Worm (Caenorhabditis elegans) whole organism, mixed stage, embryonic: ENCODE results near the gene pal-1.

Experiments
- bed-3 ChIP-seq: fragments of 200-800 bp; sonication (Bioruptor generic); optimal IDR thresholded peaks from 3 replicates; lab custom pipeline; 2018; ENCODE audit warnings: mild to moderate bottlenecking, missing genetic modification characterization, moderate library complexity, missing compliant biosample characterization
- blmp-1 ChIP-seq: fragments of 150-350 bp; optimal IDR thresholded peaks from 2 replicates; lab custom pipeline; 2014; ENCODE audit warnings: missing biosample characterization, missing genetic modification characterization
- ces-1 ChIP-seq: fragments of 150-350 bp; optimal IDR thresholded peaks from 2 replicates; lab custom pipeline; 2014; ENCODE audit warnings: missing biosample characterization, missing genetic modification reagents, missing genetic modification characterization
- lin-13 ChIP-seq: fragments of 150-350 bp; optimal IDR thresholded peaks from 2 replicates; lab custom pipeline; 2014; ENCODE audit warnings: missing biosample characterization, missing genetic modification characterization
- lsy-2 ChIP-seq: fragments of 150-350 bp; optimal IDR thresholded peaks from 2 replicates; lab custom pipeline; 2014; ENCODE audit warnings: missing biosample characterization, missing genetic modification characterization
- nhr-12 ChIP-seq: fragments of 150-350 bp; optimal IDR thresholded peaks from 2 replicates; lab custom pipeline; 2014; ENCODE audit warnings: missing biosample characterization, missing genetic modification characterization
- nhr-237 ChIP-seq: fragments of 150-350 bp; optimal IDR thresholded peaks from 2 replicates; lab custom pipeline; 2014; ENCODE audit warnings: missing biosample characterization, missing genetic modification characterization
- nhr-76 ChIP-seq: sonication (generic microtip); optimal IDR thresholded peaks from 2 replicates; lab custom pipeline; 2017; ENCODE audit warnings: missing biosample characterization, missing genetic modification characterization
- snpc-4 ChIP-seq: fragments of 150-350 bp; optimal IDR thresholded peaks from 2 replicates; lab custom pipeline; 2014; ENCODE audit warnings: missing biosample characterization, missing genetic modification characterization
- unc-39 ChIP-seq: fragments of 150-350 bp; optimal IDR thresholded peaks from 2 replicates; lab custom pipeline; 2014; ENCODE audit warnings: missing biosample characterization, missing genetic modification characterization

DNA sequence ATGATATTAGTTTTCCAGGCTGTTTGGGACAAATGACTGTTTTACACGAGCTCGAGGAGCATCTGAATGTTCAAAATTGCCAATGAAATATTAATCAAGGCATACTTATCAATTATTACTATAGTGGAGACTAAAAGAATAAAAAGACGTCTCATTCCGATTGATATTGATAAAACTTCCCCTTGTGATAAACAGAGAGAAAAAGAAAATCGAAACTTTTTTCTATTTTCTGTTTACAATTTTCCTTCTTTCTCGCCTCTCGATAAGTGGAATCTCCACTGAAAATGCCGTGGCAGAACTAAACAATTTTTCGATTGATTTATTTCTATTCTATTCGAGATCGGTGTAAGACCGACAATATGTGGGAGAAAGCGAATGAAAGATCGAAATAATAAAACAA, 29.5 kb downstream of the pal-1 start, which contains the start of gene B0393.9:
- no peak for TF ChIP-seq nhr-12
- TF ChIP-seq lin-13 (tag; lab: Kevin White, UChicago): no peak
- TF ChIP-seq nhr-237 (tag; lab: Kevin White, UChicago): no peak
- no peak for TF ChIP-seq lsy-2 (tag; lab: Kevin White, UChicago)
- TF ChIP-seq unc-39 (tag; lab: Kevin White, UChicago): no peak
- TF ChIP-seq nhr-76: no peak
- TF ChIP-seq snpc-4: no peak
- TF ChIP-seq ces-1 (GFP tag; lab: Kevin White, UChicago): no peak
- TF ChIP-seq blmp-1 (tag; lab: Kevin White, UChicago): no peak
- no peak for TF ChIP-seq bed-3 (GFP tag; lab: Kevin White, UChicago)
